Worm (Caenorhabditis elegans): ENCODE data around the gene ssq-1.

The ssq-1 gene

DNA sequence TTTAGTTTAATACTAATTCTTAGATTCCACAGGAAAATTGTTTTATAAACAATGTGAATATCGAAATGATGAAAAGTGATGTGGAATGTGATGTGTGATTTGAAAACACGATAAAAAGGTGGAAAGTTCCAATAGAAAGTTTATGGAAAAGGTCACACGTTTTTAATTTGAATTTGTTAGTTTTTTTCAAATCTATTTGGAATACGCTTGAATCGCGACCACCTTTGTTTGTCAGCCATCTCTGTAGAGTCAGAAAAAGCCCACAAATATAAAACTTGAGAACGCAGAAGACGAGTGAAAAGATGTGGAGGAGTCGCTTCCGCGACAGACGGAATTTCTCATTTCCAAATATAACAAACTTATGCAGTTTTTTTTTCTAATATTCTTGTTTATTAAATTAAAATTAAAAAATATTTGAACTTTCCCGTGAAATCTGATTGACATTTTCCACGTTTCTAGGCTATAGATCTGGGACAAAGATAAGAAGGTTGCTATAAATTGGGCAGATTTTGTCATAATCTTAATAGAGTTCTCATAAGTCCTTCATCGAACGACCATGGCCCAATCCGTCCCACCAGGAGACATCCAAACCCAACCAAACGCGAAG lies 11.3 kb upstream of the ssq-1 start, which contains the start of the genes kin-24 and msp-56:
Gene kin-24 (minus strand): TSS at position 101 of the 607 bp plus-strand sequence.
Gene msp-56 (plus strand): TSS at position 557 of the 607 bp plus-strand sequence.
- TF ChIP-seq ceh-27 (GFP tag; optimal IDR thresholded peaks at IDR 0.05) (no peak), F37B4.10 (GFP tag; IDR thresholded peaks at IDR 0.05) (no peak), ccch-3 (GFP tag; optimal IDR thresholded peaks at IDR 0.05) (no peak), nhr-27 (tag; optimal IDR thresholded peaks at IDR 0.05) (no peak), fkh-3 (tag; optimal IDR thresholded peaks at IDR 0.05) (no peak), snpc-1.1 (tag; optimal IDR thresholded peaks at IDR 0.05; ENCODE audit: insufficient read depth) (no peak), ztf-28 (GFP tag; IDR thresholded peaks at IDR 0.05) (no peak), Y53F4B.3 (GFP tag; IDR thresholded peaks at IDR 0.05) (no peak), somi-1 (GFP tag; optimal IDR thresholded peaks at IDR 0.05) (no peak)

ce11 chrIV:9842071-9842470 lies 10.3 kb upstream of the ssq-1 start, which contains the start of gene K07F5.17:
K07F5.17 (plus strand) TSS chrIV:9842371.
- TF ChIP-seq sea-2 (GFP tag; IDR thresholded peaks at IDR 0.05) (no peak), lsy-27 (tag; optimal IDR thresholded peaks at IDR 0.05; ENCODE audit: borderline replicate concordance, insufficient read depth) (no peak), lin-26 (GFP tag; IDR thresholded peaks at IDR 0.05) (no peak), ztf-18 (tag; optimal IDR thresholded peaks at IDR 0.05) (no peak), Y53G8AR.9 (GFP tag; conservative IDR thresholded peaks at IDR 0.05) (no peak), mcd-1 (GFP tag; IDR thresholded peaks at IDR 0.05) (no peak), him-1 (tag; optimal IDR thresholded peaks at IDR 0.05) (no peak), sdz-38 (tag; optimal IDR thresholded peaks at IDR 0.05) (no peak), F10E7.11 (tag; optimal IDR thresholded peaks at IDR 0.05) (no peak), rcor-1 (GFP tag; IDR thresholded peaks at IDR 0.05) (no peak), snpc-1.1 (tag; optimal IDR thresholded peaks at IDR 0.05; ENCODE audit: insufficient read depth) (no peak), attf-6 (GFP tag; IDR thresholded peaks at IDR 0.05) (no peak), gei-17 (GFP tag; optimal IDR thresholded peaks at IDR 0.05) (no peak), nhr-80 (tag; optimal IDR thresholded peaks at IDR 0.05) (no peak), zfh-2 (GFP tag; conservative IDR thresholded peaks at IDR 0.05) (no peak)

- TF ChIP-seq athp-1 (tag; optimal IDR thresholded peaks at IDR 0.05) (no peak), lin-54 (GFP tag; optimal IDR thresholded peaks at IDR 0.05) (no peak), B0035.1 (tag; optimal IDR thresholded peaks at IDR 0.05) (no peak), sdz-38 (tag; optimal IDR thresholded peaks at IDR 0.05) (no peak), snpc-1.3 (tag; optimal IDR thresholded peaks at IDR 0.05; ENCODE audit: insufficient read depth) (no peak), F57C9.4 (tag; optimal IDR thresholded peaks at IDR 0.05) (no peak), pha-4 (tag; optimal IDR thresholded peaks at IDR 0.05) (no peak), F10E7.11 (tag; optimal IDR thresholded peaks at IDR 0.05) (no peak), sptf-2 (GFP tag; optimal IDR thresholded peaks at IDR 0.05) (no peak), lin-26 (GFP tag; IDR thresholded peaks at IDR 0.05) (no peak), nhr-120 (GFP tag; IDR thresholded peaks at IDR 0.05) (no peak), F39B2.1 (GFP tag; IDR thresholded peaks at IDR 0.05) (no peak), somi-1 (GFP tag; optimal IDR thresholded peaks at IDR 0.05) (no peak), egl-18 (GFP tag; IDR thresholded peaks at IDR 0.05) (no peak), F49E8.2 (tag; optimal IDR thresholded peaks at IDR 0.05; ENCODE audit: insufficient read depth) (no peak), ceh-91 (GFP tag; IDR thresholded peaks at IDR 0.05) (no peak), Y53F4B.3 (GFP tag; IDR thresholded peaks at IDR 0.05) (no peak), ceh-27 (GFP tag; optimal IDR thresholded peaks at IDR 0.05) (no peak)
Measured at ce11 chrIV:9843760-9844159, 8.6 kb upstream of the ssq-1 start, which contains the start of gene nspd-2. nspd-2 (plus strand) TSS chrIV:9844060.

Data from whole organism, young adult.